Worm (Caenorhabditis elegans) whole organism, L1 larva: ENCODE results near the gene him-10.

ENCODE experiments used
- ces-1 ChIP-seq: fragments of 150-350 bp; optimal IDR thresholded peaks from 2 replicates; lab custom pipeline; 2014; ENCODE audit warnings: missing biosample characterization, missing genetic modification reagents, missing genetic modification characterization
- fkh-10 ChIP-seq: sonication (generic microtip); optimal IDR thresholded peaks from 2 replicates; lab custom pipeline; 2017; ENCODE audit warnings: missing biosample characterization, missing genetic modification reagents, missing genetic modification characterization
- fos-1 ChIP-seq: fragments of 150-350 bp; optimal IDR thresholded peaks from 2 replicates; lab custom pipeline; 2014; ENCODE audit warnings: missing biosample characterization, missing genetic modification characterization
- mef-2 ChIP-seq: fragments of 150-350 bp; optimal IDR thresholded peaks from 2 replicates; lab custom pipeline; 2014; ENCODE audit warnings: missing biosample characterization, missing genetic modification characterization
- mep-1 ChIP-seq: fragments of 150-350 bp; optimal IDR thresholded peaks from 2 replicates; lab custom pipeline; 2014; ENCODE audit warnings: missing biosample characterization, missing genetic modification characterization
- nhr-12 ChIP-seq: sonication (generic microtip); optimal IDR thresholded peaks from 2 replicates; lab custom pipeline; 2017; ENCODE audit warnings: missing biosample characterization, missing genetic modification characterization
- nhr-19 ChIP-seq: fragments of 200-800 bp; sonication (Bioruptor generic); conservative IDR thresholded peaks from 2 replicates; pipeline ENCODE4 v1.3.6; 2022; ENCODE audit warnings: missing genetic modification characterization, missing compliant biosample characterization
- nhr-77 ChIP-seq: fragments of 150-350 bp; optimal IDR thresholded peaks from 2 replicates; lab custom pipeline; 2014; ENCODE audit warnings: missing biosample characterization, missing genetic modification characterization
- snu-23 ChIP-seq: sonication (generic microtip); optimal IDR thresholded peaks from 2 replicates; lab custom pipeline; 2016; ENCODE audit warnings: missing genetic modification characterization, missing compliant biosample characterization
- tbx-2 ChIP-seq: sonication (generic microtip); optimal IDR thresholded peaks from 2 replicates; lab custom pipeline; 2016; ENCODE audit warnings: missing genetic modification characterization, missing compliant biosample characterization

DNA sequence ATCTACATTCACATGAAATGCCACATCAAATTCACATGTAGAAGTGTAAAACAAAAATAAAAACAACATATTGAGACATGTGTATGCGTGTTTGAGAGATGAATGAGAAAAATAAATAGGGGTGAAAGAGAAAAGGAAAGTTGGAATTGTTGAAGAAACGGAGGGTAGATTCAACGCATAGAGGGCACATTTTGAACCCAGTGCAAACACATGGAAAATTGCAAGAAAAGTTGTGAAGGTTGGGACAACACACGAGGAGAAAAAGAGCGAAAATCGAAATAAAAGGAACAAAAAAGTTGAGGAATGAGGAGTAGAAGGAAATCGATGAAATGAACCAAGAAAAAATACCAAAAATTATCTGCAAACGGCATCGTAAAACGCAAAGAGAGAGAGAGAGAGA is 36.5 kb downstream of the him-10 start:
- no peak for TF ChIP-seq nhr-77 (tag; lab: Kevin White, UChicago)
- TF ChIP-seq mef-2 (tag; lab: Kevin White, UChicago): no peak
- TF ChIP-seq fos-1 (tag; lab: Kevin White, UChicago): no peak
- TF ChIP-seq fkh-10: no peak
- no peak for TF ChIP-seq snu-23 (GFP tag; lab: Kevin White, UChicago)
- TF ChIP-seq ces-1 (GFP tag; lab: Kevin White, UChicago): no peak
- TF ChIP-seq nhr-12: no peak
- TF ChIP-seq tbx-2: no peak
- TF ChIP-seq mep-1 (tag; lab: Kevin White, UChicago): no peak
- TF ChIP-seq nhr-19: no peak
